Worm (Caenorhabditis elegans) whole organism, L2 larva: Measurements from ENCODE around the gene C27A2.7.

Experiments
- C34F6.9 ChIP-seq: fragments of 150-350 bp; optimal IDR thresholded peaks from 2 replicates; lab custom pipeline; 2014; ENCODE audit warnings: missing biosample characterization, missing genetic modification characterization
- F13H6.1 ChIP-seq: sonication (generic microtip); optimal IDR thresholded peaks from 2 replicates; lab custom pipeline; 2016; ENCODE audit warnings: missing genetic modification characterization, missing compliant biosample characterization
- R02D3.7 ChIP-seq: fragments of 150-350 bp; optimal IDR thresholded peaks from 2 replicates; lab custom pipeline; 2014; ENCODE audit warnings: missing biosample characterization, missing genetic modification characterization
- Y55F3AM.14 ChIP-seq: fragments of 200-800 bp; sonication (Bioruptor generic); optimal IDR thresholded peaks from 2 replicates; lab custom pipeline; 2018; ENCODE audit warnings: mild to moderate bottlenecking, missing genetic modification characterization, missing compliant biosample characterization
- ZK546.5 ChIP-seq: sonication (generic microtip); optimal IDR thresholded peaks from 2 replicates; lab custom pipeline; 2017; ENCODE audit warnings: missing biosample characterization, missing genetic modification characterization
- alr-1 ChIP-seq: fragments of 150-350 bp; optimal IDR thresholded peaks from 2 replicates; lab custom pipeline; 2014; ENCODE audit warnings: missing biosample characterization, missing genetic modification characterization
- ama-1 ChIP-seq: fragments of 150-350 bp; optimal IDR thresholded peaks from 2 replicates; lab custom pipeline; 2018; ENCODE audit warnings: inconsistent platforms
- blmp-1 ChIP-seq: sonication (generic microtip); optimal IDR thresholded peaks from 2 replicates; lab custom pipeline; 2017; ENCODE audit warnings: missing genetic modification characterization, mild to moderate bottlenecking, missing compliant biosample characterization, antibody characterized with exemption, moderate library complexity; ENCODE audit not compliant: insufficient read depth
- ceh-16 ChIP-seq: fragments of 150-350 bp; optimal IDR thresholded peaks from 2 replicates; lab custom pipeline; 2014; ENCODE audit warnings: missing biosample characterization, missing genetic modification characterization
- ceh-82 ChIP-seq: fragments of 150-350 bp; optimal IDR thresholded peaks from 2 replicates; lab custom pipeline; 2014; ENCODE audit warnings: missing biosample characterization, missing genetic modification characterization
- crh-2 ChIP-seq: sonication (generic microtip); optimal IDR thresholded peaks from 2 replicates; lab custom pipeline; 2017; ENCODE audit warnings: missing biosample characterization, missing genetic modification characterization
- dmd-4 ChIP-seq: sonication (generic microtip); optimal IDR thresholded peaks from 2 replicates; lab custom pipeline; 2017; ENCODE audit warnings: missing biosample characterization, missing genetic modification characterization
- egl-27 ChIP-seq: sonication (generic microtip); optimal IDR thresholded peaks from 3 replicates; lab custom pipeline; 2017; ENCODE audit warnings: missing biosample characterization, missing genetic modification reagents, missing genetic modification characterization
- elt-1 ChIP-seq: fragments of 150-350 bp; optimal IDR thresholded peaks from 2 replicates; lab custom pipeline; 2014; ENCODE audit warnings: missing biosample characterization, missing genetic modification characterization
- elt-3 ChIP-seq: sonication (generic microtip); optimal IDR thresholded peaks from 2 replicates; lab custom pipeline; 2017; ENCODE audit warnings: missing biosample characterization, missing genetic modification characterization
- fos-1 ChIP-seq: fragments of 150-350 bp; optimal IDR thresholded peaks from 2 replicates; lab custom pipeline; 2014; ENCODE audit warnings: missing biosample characterization, missing genetic modification characterization
- gmeb-1 ChIP-seq: fragments of 150-350 bp; optimal IDR thresholded peaks from 2 replicates; lab custom pipeline; 2014; ENCODE audit warnings: missing biosample characterization, missing genetic modification characterization
- lin-11 ChIP-seq: fragments of 150-350 bp; sonication (generic microtip); optimal IDR thresholded peaks from 2 replicates; lab custom pipeline; 2014; ENCODE audit warnings: missing biosample characterization, missing genetic modification characterization, inconsistent platforms, mixed read lengths
- lin-13 ChIP-seq: fragments of 150-350 bp; optimal IDR thresholded peaks from 2 replicates; lab custom pipeline; 2014; ENCODE audit warnings: missing biosample characterization, missing genetic modification reagents, missing genetic modification characterization
- lin-39 ChIP-seq: fragments of 150-350 bp; optimal IDR thresholded peaks from 2 replicates; lab custom pipeline; 2014; ENCODE audit warnings: missing biosample characterization, missing genetic modification reagents, missing genetic modification characterization
- lsy-2 ChIP-seq, 2 experiments: fragments of 150-350 bp in 1 of 2; sonication (generic microtip) in 1 of 2; optimal IDR thresholded peaks; 2 replicates each; lab custom pipeline; 2014 to 2017; ENCODE audit warnings: missing biosample characterization in 2 of 2, missing genetic modification characterization in 2 of 2
- mab-5 ChIP-seq: fragments of 150-350 bp; optimal IDR thresholded peaks from 2 replicates; lab custom pipeline; 2014; ENCODE audit warnings: missing biosample characterization, missing genetic modification characterization
- mbf-1 ChIP-seq: sonication (generic microtip); optimal IDR thresholded peaks from 2 replicates; lab custom pipeline; 2017; ENCODE audit warnings: missing biosample characterization, missing genetic modification characterization
- mdl-1 ChIP-seq, 2 experiments: fragments of 150-350 bp in 1 of 2; sonication (generic microtip) in 1 of 2; optimal IDR thresholded peaks; 2 replicates each; lab custom pipeline; 2017; ENCODE audit warnings: missing biosample characterization in 2 of 2, missing genetic modification characterization in 2 of 2
- nhr-10 ChIP-seq: sonication (generic microtip); optimal IDR thresholded peaks from 2 replicates; lab custom pipeline; 2017; ENCODE audit warnings: missing biosample characterization, missing genetic modification characterization
- nhr-129 ChIP-seq: fragments of 150-350 bp; optimal IDR thresholded peaks from 2 replicates; lab custom pipeline; 2014; ENCODE audit warnings: missing biosample characterization, missing genetic modification characterization
- nhr-21 ChIP-seq: fragments of 150-350 bp; optimal IDR thresholded peaks from 2 replicates; lab custom pipeline; 2014; ENCODE audit warnings: missing biosample characterization, missing genetic modification characterization
- nhr-23 ChIP-seq: fragments of 150-350 bp; optimal IDR thresholded peaks from 2 replicates; lab custom pipeline; 2014; ENCODE audit warnings: missing biosample characterization, missing genetic modification reagents, missing genetic modification characterization
- nhr-237 ChIP-seq: fragments of 150-350 bp; optimal IDR thresholded peaks from 2 replicates; lab custom pipeline; 2014; ENCODE audit warnings: missing biosample characterization, missing genetic modification characterization
- nhr-25 ChIP-seq: fragments of 150-350 bp; sonication (generic microtip); optimal IDR thresholded peaks from 3 replicates; lab custom pipeline; 2014; ENCODE audit warnings: missing biosample characterization, missing genetic modification characterization
- nhr-6 ChIP-seq: fragments of 150-350 bp; optimal IDR thresholded peaks from 2 replicates; lab custom pipeline; 2014; ENCODE audit warnings: missing biosample characterization, missing genetic modification characterization
- nhr-77 ChIP-seq: fragments of 150-350 bp; optimal IDR thresholded peaks from 2 replicates; lab custom pipeline; 2014; ENCODE audit warnings: missing biosample characterization, missing genetic modification characterization
- peb-1 ChIP-seq: fragments of 150-350 bp; optimal IDR thresholded peaks from 2 replicates; lab custom pipeline; 2014; ENCODE audit warnings: missing biosample characterization, missing genetic modification characterization
- sem-4 ChIP-seq: fragments of 150-350 bp; optimal IDR thresholded peaks from 2 replicates; lab custom pipeline; 2014; ENCODE audit warnings: missing biosample characterization, missing genetic modification reagents, missing genetic modification characterization
- sma-3 ChIP-seq: sonication (generic microtip); optimal IDR thresholded peaks from 2 replicates; lab custom pipeline; 2016; ENCODE audit warnings: missing genetic modification reagents, missing genetic modification characterization, missing compliant biosample characterization
- sma-9 ChIP-seq, 2 experiments: fragments of 150-350 bp in 1 of 2; sonication (generic microtip) in 1 of 2; optimal IDR thresholded peaks; 2 replicates each; lab custom pipeline; 2014 to 2016; ENCODE audit warnings: missing genetic modification characterization in 2 of 2, mild to moderate bottlenecking in 1 of 2, missing biosample characterization in 1 of 2, missing compliant biosample characterization in 1 of 2, missing genetic modification reagents in 1 of 2, moderate library complexity in 1 of 2
- snpc-4 ChIP-seq: fragments of 150-350 bp; optimal IDR thresholded peaks from 2 replicates; lab custom pipeline; 2014; ENCODE audit warnings: missing biosample characterization, missing genetic modification characterization
- unc-39 ChIP-seq: fragments of 150-350 bp; optimal IDR thresholded peaks from 2 replicates; lab custom pipeline; 2014; ENCODE audit warnings: missing biosample characterization, missing genetic modification characterization
- unc-55 ChIP-seq: fragments of 150-350 bp; sonication (generic microtip); optimal IDR thresholded peaks from 3 replicates; lab custom pipeline; 2014; ENCODE audit warnings: missing biosample characterization, missing genetic modification reagents, missing genetic modification characterization
- ztf-1 ChIP-seq: fragments of 200-800 bp; sonication (Bioruptor generic); conservative IDR thresholded peaks from 2 replicates; pipeline ENCODE4 v1.3.6; 2022; ENCODE audit warnings: missing genetic modification characterization, missing compliant biosample characterization
- ztf-11 ChIP-seq: sonication (generic microtip); optimal IDR thresholded peaks from 2 replicates; lab custom pipeline; 2017; ENCODE audit warnings: missing biosample characterization, missing genetic modification characterization
- ztf-4 ChIP-seq: fragments of 150-350 bp; optimal IDR thresholded peaks from 2 replicates; lab custom pipeline; 2014; ENCODE audit warnings: missing biosample characterization, missing genetic modification characterization

The C27A2.7 gene

ce11 chrII:5040631-5041156, 30.5 kb downstream of the C27A2.7 start, which contains the start of gene F33G12.7:
Gene F33G12.7, minus strand, starts transcription at chrII:5040681.
- TF ChIP-seq blmp-1: no peak
- TF ChIP-seq C34F6.9 (tag; lab: Kevin White, UChicago): peak; percentile 5
- TF ChIP-seq ZK546.5 (tag; lab: Kevin White, UChicago): no peak
- TF ChIP-seq lin-13: no peak
- TF ChIP-seq lsy-2 (tag; optimal IDR thresholded peaks at IDR 0.05; lab: Kevin White, UChicago): peak in 1 of 2 experiments; percentile 7
- no peak for TF ChIP-seq peb-1 (tag; lab: Kevin White, UChicago)
- no peak for TF ChIP-seq nhr-77
- peak; percentile 15 for TF ChIP-seq unc-55
- no peak for TF ChIP-seq sma-3 (GFP tag; lab: Kevin White, UChicago)
- no peak for TF ChIP-seq Y55F3AM.14 (GFP tag; lab: Kevin White, UChicago)
- no peak for TF ChIP-seq sem-4

ce11 chrII:5039912-5040311, 31.3 kb downstream of the C27A2.7 start, which contains the start of gene golg-2:
Gene golg-2, minus strand, starts transcription at chrII:5040091.
- TF ChIP-seq elt-3 (tag; lab: Kevin White, UChicago) (no peak), crh-2 (tag; lab: Kevin White, UChicago) (peak; percentile 34), sem-4 (no peak), lsy-2 (tag; optimal IDR thresholded peaks at IDR 0.05; lab: Kevin White, UChicago) (peak in 1 of 2 experiments; percentile 50), dmd-4 (no peak), C34F6.9 (tag; lab: Kevin White, UChicago) (peak; percentile 28), nhr-10 (tag; lab: Kevin White, UChicago) (no peak), nhr-129 (tag; lab: Kevin White, UChicago) (peak; percentile 19), nhr-237 (tag; lab: Kevin White, UChicago) (no peak), unc-55 (peak; percentile 13), lin-39 (tag; lab: Kevin White, UChicago) (no peak), unc-39 (no peak), ztf-4 (no peak)

ce11 chrII:5036128-5036527, 35.0 kb downstream of the C27A2.7 start, which contains the start of gene lrr-1:
Gene lrr-1, minus strand, starts transcription at chrII:5036439.
- no peak for TF ChIP-seq nhr-77
- TF ChIP-seq nhr-129 (tag; lab: Kevin White, UChicago): no peak
- no peak for TF ChIP-seq fos-1 (tag; lab: Kevin White, UChicago)
- no peak for TF ChIP-seq ztf-11 (tag; lab: Kevin White, UChicago)
- no peak for TF ChIP-seq ceh-82 (tag; lab: Kevin White, UChicago)
- no peak for TF ChIP-seq dmd-4
- TF ChIP-seq crh-2 (tag; lab: Kevin White, UChicago): no peak
- TF ChIP-seq nhr-25: no peak
- TF ChIP-seq ama-1 (lab: Kevin White, UChicago): no peak
- no peak for TF ChIP-seq C34F6.9 (tag; lab: Kevin White, UChicago)
- no peak for TF ChIP-seq lin-39 (tag; lab: Kevin White, UChicago)
- no peak for TF ChIP-seq mbf-1
- TF ChIP-seq nhr-237 (tag; lab: Kevin White, UChicago): no peak

- TF ChIP-seq dmd-4 (no peak), nhr-10 (tag; lab: Kevin White, UChicago) (no peak), nhr-129 (tag; lab: Kevin White, UChicago) (no peak), mbf-1 (no peak), lin-13 (no peak), nhr-77 (no peak), crh-2 (tag; lab: Kevin White, UChicago) (no peak), ceh-16 (tag; lab: Kevin White, UChicago) (no peak), nhr-21 (no peak)
- TF ChIP-seq, all 48 proteins: peak for 0
Measured at ce11 chrII:5033935-5034334, 37.2 kb downstream of the C27A2.7 start, which contains the start of gene F33G12.3. Gene F33G12.3, minus strand, starts transcription at chrII:5034035.

- TF ChIP-seq nhr-23 (tag; lab: Kevin White, UChicago) (no peak), mdl-1 (tag; optimal IDR thresholded peaks at IDR 0.05; lab: Kevin White, UChicago) (peak in 1 of 2 experiments; percentile 10), crh-2 (tag; lab: Kevin White, UChicago) (no peak), egl-27 (peak; percentile 32), unc-39 (no peak), gmeb-1 (peak; percentile 54), ama-1 (lab: Kevin White, UChicago) (no peak), sma-9 (GFP tag; optimal IDR thresholded peaks at IDR 0.05; lab: Kevin White, UChicago) (peak; percentile 26), sma-9 (tag; optimal IDR thresholded peaks at IDR 0.05; lab: Kevin White, UChicago) (no peak), alr-1 (no peak), ceh-16 (tag; lab: Kevin White, UChicago) (peak; percentile 13), sma-3 (GFP tag; lab: Kevin White, UChicago) (peak; percentile 50), F13H6.1 (tag; lab: Kevin White, UChicago) (peak; percentile 70), nhr-25 (peak; percentile 1), C34F6.9 (tag; lab: Kevin White, UChicago) (peak; percentile 34), fos-1 (tag; lab: Kevin White, UChicago) (peak; percentile 59), ztf-1 (GFP tag; lab: Robert Waterston, UW) (no peak), unc-55 (peak; percentile 55), lin-13 (peak; percentile 13), nhr-6 (tag; lab: Kevin White, UChicago) (no peak), lin-11 (tag; lab: Kevin White, UChicago) (peak; percentile 11), nhr-21 (peak; percentile 36), elt-1 (tag; lab: Kevin White, UChicago) (no peak), R02D3.7 (no peak), snpc-4 (tag; lab: Kevin White, UChicago) (peak; percentile 7), mab-5 (tag; lab: Kevin White, UChicago) (no peak), ztf-11 (tag; lab: Kevin White, UChicago) (no peak), nhr-129 (tag; lab: Kevin White, UChicago) (peak; percentile 81)
Measured at ce11 chrII:5032669-5033068, 38.5 kb downstream of the C27A2.7 start.
